Fruit fly (Drosophila melanogaster): ENCODE data around the gene CG3345.

CG3345 gene

dm6 chr2L:246656-247340, 22.1 kb upstream of the CG3345 start (continued):
- TF ChIP-seq CG11696 (GFP tag; IDR thresholded peaks at IDR 0.05) (no peak), Med (GFP tag) (peak; percentile 67), Bgb (GFP tag; IDR thresholded peaks at IDR 0.05; ENCODE audit: partially characterized antibody) (peak; percentile 23; the same call in 1 of the 2 replicates), Dbx (GFP tag; IDR thresholded peaks at IDR 0.05) (no peak; the same call in 2 of the 3 replicates), wek (GFP tag; optimal IDR thresholded peaks at IDR 0.05) (no peak), sob (GFP tag; IDR thresholded peaks at IDR 0.05) (no peak), Elba2 (GFP tag; optimal IDR thresholded peaks at IDR 0.05) (no peak), btn (GFP tag; optimal IDR thresholded peaks at IDR 0.05) (no peak), CG10321 (GFP tag; IDR thresholded peaks at IDR 0.05) (no peak), caup (GFP tag; optimal IDR thresholded peaks at IDR 0.05; ENCODE audit: severe bottlenecking) (no peak), bsh (GFP tag; optimal IDR thresholded peaks at IDR 0.05) (peak in 1 of 2 experiments; percentile 76), vvl (GFP tag; IDR thresholded peaks at IDR 0.05) (no peak), CG10267 (tag; optimal IDR thresholded peaks at IDR 0.05) (no peak), CG31441 (GFP tag; IDR thresholded peaks at IDR 0.05) (no peak), CG12659 (GFP tag; optimal IDR thresholded peaks at IDR 0.05) (no peak), CG13894 (tag; optimal IDR thresholded peaks at IDR 0.05) (peak; percentile 23), CG14014 (GFP tag; IDR thresholded peaks at IDR 0.05) (peak; percentile 36; the same call in 1 of the 2 replicates), Dek (tag; optimal IDR thresholded peaks at IDR 0.05) (no peak), CG10543 (GFP tag; optimal IDR thresholded peaks at IDR 0.05) (peak; percentile 37), sqz (GFP tag; optimal IDR thresholded peaks at IDR 0.05) (peak; percentile 96), D19B (GFP tag; optimal IDR thresholded peaks at IDR 0.05) (no peak), Jarid2 (GFP tag; optimal IDR thresholded peaks at IDR 0.05) (no peak), Hey (tag; optimal IDR thresholded peaks at IDR 0.05) (peak; percentile 19), Aef1 (GFP tag; IDR thresholded peaks at IDR 0.05) (no peak), CG17186 (GFP tag; optimal IDR thresholded peaks at IDR 0.05) (no peak), BtbVII (GFP tag; optimal IDR thresholded peaks at IDR 0.05) (no peak), phol (tag; optimal IDR thresholded peaks at IDR 0.05) (no peak), CG14441 (GFP tag; IDR thresholded peaks at IDR 0.05) (no peak), CG42726 (GFP tag; IDR thresholded peaks at IDR 0.05; ENCODE audit: partially characterized antibody) (no peak), cas (GFP tag; IDR thresholded peaks at IDR 0.05) (no peak), Stat92E (GFP tag; optimal IDR thresholded peaks at IDR 0.05) (peak in 1 of 3 experiments; percentile 46), ac (GFP tag; optimal IDR thresholded peaks at IDR 0.05) (no peak), Doc3 (GFP tag; IDR thresholded peaks at IDR 0.05; ENCODE audit: partially characterized antibody) (no peak), pum (GFP tag; optimal IDR thresholded peaks at IDR 0.05) (no peak), CG1024 (GFP tag; IDR thresholded peaks at IDR 0.05) (no peak), Usf (GFP tag; optimal IDR thresholded peaks at IDR 0.05) (no peak), org-1 (GFP tag; optimal IDR thresholded peaks at IDR 0.05) (no peak), Fer3 (tag; optimal IDR thresholded peaks at IDR 0.05) (no peak), CG15601 (tag; optimal IDR thresholded peaks at IDR 0.05) (no peak), Opbp (GFP tag; IDR thresholded peaks at IDR 0.05; ENCODE audit: partially characterized antibody) (no peak), Sry-δ (GFP tag; optimal IDR thresholded peaks at IDR 0.05) (no peak), luna (GFP tag; optimal IDR thresholded peaks at IDR 0.05) (no peak), usp (GFP tag; optimal IDR thresholded peaks at IDR 0.05) (no peak), trem (tag; optimal IDR thresholded peaks at IDR 0.05) (no peak), Hr78 (GFP tag; optimal IDR thresholded peaks at IDR 0.05) (no peak), so (GFP tag; IDR thresholded peaks at IDR 0.05) (peak; percentile 67; the same call in 1 of the 3 replicates), CG8765 (GFP tag; IDR thresholded peaks at IDR 0.05) (no peak), CTCF (GFP tag; optimal IDR thresholded peaks at IDR 0.05) (no peak), Blimp-1 (GFP tag; optimal IDR thresholded peaks at IDR 0.05) (peak; percentile 9)
